Worm (Caenorhabditis elegans) whole organism, L4 larva: Measurements from ENCODE around the gene nimk-1.

ENCODE experiments used
- T26A8.4 ChIP-seq: fragments of 200-800 bp; sonication (Bioruptor generic); IDR thresholded peaks from 2 replicates; pipeline ENCODE4 v1.3.6; 2022; ENCODE audit warnings: missing genetic modification characterization, missing compliant biosample characterization
- mdl-1 ChIP-seq, 2 experiments: fragments of 150-350 bp in 1 of 2; sonication (generic microtip) in 1 of 2; optimal IDR thresholded peaks; 2 replicates each; lab custom pipeline; 2014 to 2017; ENCODE audit warnings: missing biosample characterization in 2 of 2, missing genetic modification characterization in 2 of 2
- nhr-11 ChIP-seq: fragments of 150-350 bp; optimal IDR thresholded peaks from 2 replicates; lab custom pipeline; 2014; ENCODE audit warnings: missing biosample characterization, missing genetic modification characterization
- nhr-42 ChIP-seq: fragments of 200-800 bp; sonication (Bioruptor generic); IDR thresholded peaks from 2 replicates; pipeline ENCODE4 v1.3.6; 2022; ENCODE audit warnings: missing genetic modification characterization, missing compliant biosample characterization
- spr-1 ChIP-seq: sonication (generic microtip); optimal IDR thresholded peaks from 2 replicates; lab custom pipeline; 2016; ENCODE audit warnings: mild to moderate bottlenecking, missing genetic modification characterization, missing compliant biosample characterization

ce11 chrII:12491936-12492335, 43.6 kb upstream of the nimk-1 start, which contains the start of gene srz-6:
- TF ChIP-seq T26A8.4 (GFP tag; lab: Robert Waterston, UW), result no peak
- TF ChIP-seq spr-1 (tag; lab: Kevin White, UChicago), result no peak
- TF ChIP-seq mdl-1 (tag; optimal IDR thresholded peaks at IDR 0.05; lab: Kevin White, UChicago), result no peak
- no peak for TF ChIP-seq nhr-11 (tag; lab: Kevin White, UChicago)
- no peak for TF ChIP-seq nhr-42 (GFP tag; lab: Robert Waterston, UW)
